Fruit fly (Drosophila melanogaster): Measurements from ENCODE around the gene Caf1-180.

DNA sequence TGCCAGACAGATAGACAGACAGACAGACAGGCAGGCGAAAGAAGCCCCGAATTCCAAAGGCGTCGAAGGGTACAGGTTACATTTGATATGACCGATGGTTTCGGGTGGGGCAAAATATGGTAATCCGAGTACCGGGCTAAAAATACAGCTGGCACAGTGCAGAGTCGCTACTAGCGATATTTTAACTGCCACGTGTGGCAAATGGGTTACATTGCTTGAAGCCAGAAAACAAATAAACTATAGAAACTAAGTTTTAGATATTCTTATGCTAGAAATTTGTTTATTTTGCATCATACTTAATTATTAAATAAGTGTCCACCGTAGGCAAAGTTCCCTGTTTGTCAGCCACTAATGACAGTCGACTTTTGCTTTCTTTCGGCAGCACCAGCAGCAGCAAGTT lies 22.9 kb downstream of the Caf1-180 start:
- TF ChIP-seq CG4730 (GFP tag; IDR thresholded peaks at IDR 0.05), result no peak; the same call in 1 of the 2 replicates
- no peak for TF ChIP-seq CG34224 (GFP tag; IDR thresholded peaks at IDR 0.05; ENCODE audit: partially characterized antibody)
- TF ChIP-seq vnd (GFP tag; IDR thresholded peaks at IDR 0.05; ENCODE audit: partially characterized antibody), result no peak
- peak; percentile 21 for TF ChIP-seq CG3281 (GFP tag; optimal IDR thresholded peaks at IDR 0.05)
- TF ChIP-seq Abd-B (GFP tag; optimal IDR thresholded peaks at IDR 0.05), result peak; percentile 11
- TF ChIP-seq Drgx (GFP tag; IDR thresholded peaks at IDR 0.05), result no peak
- no peak for TF ChIP-seq Mad (GFP tag; optimal IDR thresholded peaks at IDR 0.05)
- TF ChIP-seq gce (GFP tag; IDR thresholded peaks at IDR 0.05), result no peak
- peak; percentile 8 for TF ChIP-seq CG7556 (GFP tag; optimal IDR thresholded peaks at IDR 0.05)
- peak; percentile 4 for TF ChIP-seq NfI (GFP tag; optimal IDR thresholded peaks at IDR 0.05)
